Worm (Caenorhabditis elegans) whole organism, L3 larva: ENCODE data around the gene Y11D7A.9.

ENCODE experiments used
- ZK546.5 ChIP-seq: sonication (generic microtip); optimal IDR thresholded peaks from 2 replicates; lab custom pipeline; 2017; ENCODE audit warnings: missing biosample characterization, missing genetic modification characterization
- ceh-16 ChIP-seq: sonication (generic microtip); optimal IDR thresholded peaks from 2 replicates; lab custom pipeline; 2017; ENCODE audit warnings: missing biosample characterization, missing genetic modification characterization
- ceh-28 ChIP-seq: fragments of 150-350 bp; optimal IDR thresholded peaks from 2 replicates; lab custom pipeline; 2014; ENCODE audit warnings: missing biosample characterization, missing genetic modification reagents, missing genetic modification characterization
- ceh-82 ChIP-seq: fragments of 150-350 bp; optimal IDR thresholded peaks from 2 replicates; lab custom pipeline; 2014; ENCODE audit warnings: missing biosample characterization, missing genetic modification characterization
- daf-12 ChIP-seq: fragments of 150-350 bp; optimal IDR thresholded peaks from 2 replicates; lab custom pipeline; 2014; ENCODE audit warnings: missing biosample characterization, missing genetic modification reagents, missing genetic modification characterization
- egl-27 ChIP-seq: sonication (generic microtip); optimal IDR thresholded peaks from 4 replicates; lab custom pipeline; 2017; ENCODE audit warnings: missing biosample characterization, missing genetic modification reagents, missing genetic modification characterization
- egl-5 ChIP-seq: fragments of 150-350 bp; optimal IDR thresholded peaks from 2 replicates; lab custom pipeline; 2017; ENCODE audit warnings: missing biosample characterization, missing genetic modification reagents, missing genetic modification characterization, inconsistent platforms
- elt-1 ChIP-seq: fragments of 150-350 bp; optimal IDR thresholded peaks from 2 replicates; lab custom pipeline; 2014; ENCODE audit warnings: missing biosample characterization, missing genetic modification characterization
- fkh-10 ChIP-seq: sonication (generic microtip); optimal IDR thresholded peaks from 2 replicates; lab custom pipeline; 2017; ENCODE audit warnings: missing biosample characterization, missing genetic modification reagents, missing genetic modification characterization
- fkh-2 ChIP-seq: fragments of 150-350 bp; optimal IDR thresholded peaks from 2 replicates; lab custom pipeline; 2014; ENCODE audit warnings: missing biosample characterization, missing genetic modification reagents, missing genetic modification characterization
- fos-1 ChIP-seq: fragments of 150-350 bp; optimal IDR thresholded peaks from 2 replicates; lab custom pipeline; 2014; ENCODE audit warnings: missing biosample characterization, missing genetic modification characterization
- hmg-11 ChIP-seq: sonication (generic microtip); optimal IDR thresholded peaks from 2 replicates; lab custom pipeline; 2016; ENCODE audit warnings: missing genetic modification characterization, missing compliant biosample characterization
- lin-15B ChIP-seq: fragments of 150-350 bp; optimal IDR thresholded peaks from 2 replicates; lab custom pipeline; 2014; ENCODE audit warnings: missing biosample characterization, missing genetic modification characterization
- lsy-12 ChIP-seq: sonication (generic microtip); optimal IDR thresholded peaks from 2 replicates; lab custom pipeline; 2016; ENCODE audit warnings: mild to moderate bottlenecking, missing genetic modification characterization, missing compliant biosample characterization
- mdl-1 ChIP-seq: fragments of 150-350 bp; optimal IDR thresholded peaks from 2 replicates; lab custom pipeline; 2014; ENCODE audit warnings: missing biosample characterization, missing genetic modification characterization
- mml-1 ChIP-seq: fragments of 150-350 bp; sonication (generic microtip); optimal IDR thresholded peaks from 3 replicates; lab custom pipeline; 2014; ENCODE audit warnings: missing biosample characterization, missing genetic modification characterization
- nfya-1 ChIP-seq: sonication (generic microtip); optimal IDR thresholded peaks from 2 replicates; lab custom pipeline; 2017; ENCODE audit warnings: missing genetic modification characterization, mild to moderate bottlenecking, missing compliant biosample characterization, antibody characterized with exemption, moderate library complexity; ENCODE audit not compliant: insufficient read depth
- nhr-11 ChIP-seq: fragments of 150-350 bp; optimal IDR thresholded peaks from 2 replicates; lab custom pipeline; 2014; ENCODE audit warnings: missing biosample characterization, missing genetic modification characterization
- nhr-12 ChIP-seq: fragments of 150-350 bp; optimal IDR thresholded peaks from 2 replicates; lab custom pipeline; 2014; ENCODE audit warnings: missing biosample characterization, missing genetic modification characterization
- nhr-237 ChIP-seq: fragments of 150-350 bp; optimal IDR thresholded peaks from 2 replicates; lab custom pipeline; 2014; ENCODE audit warnings: missing biosample characterization, missing genetic modification characterization
- nhr-25 ChIP-seq: sonication (generic microtip); optimal IDR thresholded peaks from 2 replicates; lab custom pipeline; 2017; ENCODE audit warnings: missing biosample characterization, missing genetic modification characterization
- nhr-28 ChIP-seq: fragments of 150-350 bp; optimal IDR thresholded peaks from 2 replicates; lab custom pipeline; 2014; ENCODE audit warnings: missing biosample characterization, missing genetic modification characterization
- nhr-43 ChIP-seq: sonication (generic microtip); optimal IDR thresholded peaks from 2 replicates; lab custom pipeline; 2016; ENCODE audit warnings: mild to moderate bottlenecking, missing genetic modification characterization, missing compliant biosample characterization; ENCODE audit not compliant: poor library complexity, severe bottlenecking
- nhr-67 ChIP-seq: fragments of 150-350 bp; optimal IDR thresholded peaks from 2 replicates; lab custom pipeline; 2014; ENCODE audit warnings: missing biosample characterization, missing genetic modification characterization
- nhr-76 ChIP-seq: fragments of 150-350 bp; sonication (generic microtip); optimal IDR thresholded peaks from 5 replicates; lab custom pipeline; 2014; ENCODE audit warnings: missing biosample characterization, missing genetic modification characterization
- pha-4 ChIP-seq: fragments of 150-350 bp; optimal IDR thresholded peaks from 2 replicates; lab custom pipeline; 2014; ENCODE audit warnings: missing biosample characterization, missing genetic modification reagents, missing genetic modification characterization
- pqm-1 ChIP-seq: fragments of 150-350 bp; optimal IDR thresholded peaks from 2 replicates; lab custom pipeline; 2017; ENCODE audit warnings: missing biosample characterization, missing genetic modification characterization, inconsistent platforms
- skn-1 ChIP-seq: fragments of 150-350 bp; optimal IDR thresholded peaks from 2 replicates; lab custom pipeline; 2014; ENCODE audit warnings: missing biosample characterization, missing genetic modification characterization
- tbx-2 ChIP-seq: sonication (generic microtip); optimal IDR thresholded peaks from 2 replicates; lab custom pipeline; 2016; ENCODE audit warnings: mild to moderate bottlenecking, missing genetic modification characterization, missing compliant biosample characterization
- ztf-11 ChIP-seq: fragments of 150-350 bp; optimal IDR thresholded peaks from 2 replicates; lab custom pipeline; 2014; ENCODE audit warnings: missing biosample characterization, missing genetic modification characterization
- ztf-4 ChIP-seq: fragments of 150-350 bp; optimal IDR thresholded peaks from 2 replicates; lab custom pipeline; 2014; ENCODE audit warnings: missing biosample characterization, missing genetic modification characterization

The Y11D7A.9 gene

DNA sequence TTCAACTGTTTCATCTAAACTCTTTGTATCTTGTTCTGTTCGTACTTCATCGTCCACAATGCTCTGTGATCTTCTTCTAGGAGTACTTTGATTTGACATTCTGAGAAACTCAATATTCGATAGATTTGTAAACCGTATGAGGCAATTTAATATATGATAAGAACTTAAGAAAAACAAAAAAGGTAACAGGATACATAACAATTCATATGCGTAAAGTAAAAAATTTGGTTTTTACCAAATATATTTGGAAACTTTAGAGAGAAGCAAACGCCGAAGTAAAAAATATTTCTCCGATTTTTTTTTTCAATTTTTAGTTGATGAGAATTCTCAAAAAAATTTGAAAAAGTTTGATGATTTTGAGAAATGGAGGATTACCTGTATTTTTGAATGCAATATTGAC, 10.5 kb upstream of the Y11D7A.9 start, which contains the start of gene Y11D7A.19:
Gene Y11D7A.19, minus strand, starts transcription at position 101 of the 400 bp plus-strand sequence.
- TF ChIP-seq elt-1 (no peak), nhr-76 (tag; lab: Kevin White, UChicago) (no peak), mml-1 (tag; lab: Kevin White, UChicago) (no peak), lsy-12 (tag; lab: Kevin White, UChicago) (no peak), ceh-82 (tag; lab: Kevin White, UChicago) (no peak), pha-4 (tag; lab: Kevin White, UChicago) (no peak), nhr-28 (no peak), egl-27 (tag; lab: Kevin White, UChicago) (no peak), skn-1 (tag; lab: Kevin White, UChicago) (no peak), nhr-43 (tag; lab: Kevin White, UChicago) (no peak), ZK546.5 (tag; lab: Kevin White, UChicago) (no peak), fkh-2 (tag; lab: Kevin White, UChicago) (no peak), nfya-1 (no peak), hmg-11 (tag; lab: Kevin White, UChicago) (no peak), fkh-10 (GFP tag; lab: Kevin White, UChicago) (no peak), nhr-12 (no peak), nhr-67 (tag; lab: Kevin White, UChicago) (no peak), ceh-28 (tag; lab: Kevin White, UChicago) (no peak), lin-15B (tag; lab: Kevin White, UChicago) (no peak)

DNA sequence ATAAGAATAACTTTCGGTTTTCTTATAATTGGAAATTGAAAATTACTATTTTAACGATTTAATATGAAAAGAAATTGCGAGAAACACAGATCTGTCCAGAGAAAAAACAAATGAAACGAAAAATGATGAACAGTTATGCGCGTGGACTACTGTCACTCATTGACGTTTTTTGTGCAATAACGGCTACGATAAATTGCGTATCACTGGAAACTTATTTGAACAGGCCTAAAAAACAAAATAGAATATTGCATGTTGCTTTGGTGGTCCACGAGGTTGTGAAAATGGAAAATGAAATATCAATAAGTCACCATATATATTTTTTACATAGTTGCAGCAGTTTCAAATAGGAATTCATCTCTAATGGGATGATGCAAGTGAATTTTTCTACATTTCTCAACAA, 8.6 kb upstream of the Y11D7A.9 start:
- TF ChIP-seq nhr-28 (no peak), nhr-237 (tag; lab: Kevin White, UChicago) (no peak), elt-1 (no peak), ztf-11 (no peak), pqm-1 (tag; lab: Kevin White, UChicago) (no peak)
- TF ChIP-seq, all 47 proteins: peak for 0

DNA sequence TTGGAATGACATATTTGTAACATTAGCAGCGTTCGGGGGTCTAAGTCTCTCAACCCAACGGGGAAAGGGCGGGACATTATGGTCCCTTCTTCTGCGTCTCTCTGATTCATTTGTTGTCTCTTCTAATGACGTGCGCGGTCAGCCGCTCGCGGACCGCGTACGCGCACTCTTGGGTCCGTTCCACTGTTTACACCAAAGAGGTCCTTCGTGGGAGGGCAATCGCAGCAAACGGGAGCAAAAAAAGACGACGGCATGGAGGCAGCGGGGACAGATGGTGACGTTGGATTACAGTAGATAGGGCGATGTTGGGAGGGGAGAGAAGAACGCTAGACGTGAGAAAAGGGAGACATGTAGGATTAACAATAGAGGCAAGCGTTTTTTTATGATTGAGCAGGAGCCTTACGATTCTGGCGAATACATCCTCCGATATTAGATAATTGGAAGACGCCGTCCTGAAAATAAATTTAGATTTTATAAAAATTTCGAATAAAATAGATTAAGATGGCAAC, 7.9 kb upstream of the Y11D7A.9 start, which contains the start of gene flh-1:
Gene flh-1, minus strand, starts transcription at position 459 of the 509 bp plus-strand sequence.
- no peak for TF ChIP-seq nfya-1
- no peak for TF ChIP-seq nhr-43 (tag; lab: Kevin White, UChicago)
- no peak for TF ChIP-seq fkh-2 (tag; lab: Kevin White, UChicago)
- TF ChIP-seq nhr-76 (tag; lab: Kevin White, UChicago): no peak

DNA sequence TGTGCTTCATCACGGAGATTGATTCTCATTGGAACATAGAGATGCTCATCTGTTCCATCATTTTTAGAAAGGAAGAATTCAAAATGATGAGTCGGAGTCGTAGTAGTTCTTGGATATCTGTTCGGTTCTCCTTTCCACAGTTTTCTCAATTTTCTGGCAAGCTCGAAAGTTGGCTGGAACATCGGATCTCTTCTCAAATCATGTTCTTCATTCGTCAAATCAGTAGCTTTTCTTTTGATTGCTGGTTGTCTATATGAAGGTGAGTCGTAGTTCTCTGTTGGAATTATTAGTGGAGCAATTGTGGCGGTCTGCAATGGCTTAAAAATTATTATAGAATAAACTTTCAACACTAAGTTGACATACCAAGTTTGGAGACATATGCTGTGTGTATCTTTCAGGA, 6.4 kb upstream of the Y11D7A.9 start:
- TF ChIP-seq nhr-11 (tag; lab: Kevin White, UChicago) (no peak), nhr-25 (no peak), fkh-2 (tag; lab: Kevin White, UChicago) (no peak), hmg-11 (tag; lab: Kevin White, UChicago) (no peak), mml-1 (tag; lab: Kevin White, UChicago) (no peak)

DNA sequence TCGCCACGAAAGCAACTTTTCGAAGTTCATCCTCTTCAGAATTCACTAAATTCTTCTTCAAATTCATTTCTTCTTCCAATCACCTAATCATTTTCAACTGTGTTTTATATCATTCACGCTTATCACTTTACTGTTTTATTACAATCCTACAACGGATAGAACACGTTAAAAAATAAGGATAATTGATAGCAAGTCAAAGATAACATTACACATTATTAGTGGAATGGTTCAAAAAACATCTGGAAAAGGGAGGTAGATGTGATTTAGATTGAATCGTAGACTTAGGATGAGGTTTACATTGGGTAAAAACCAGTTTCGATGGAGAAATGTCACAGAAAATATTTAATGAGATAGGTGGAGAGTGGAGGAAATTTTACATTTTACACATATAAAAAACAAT, 5.8 kb upstream of the Y11D7A.9 start, which contains the start of gene col-120:
Gene col-120, minus strand, starts transcription at position 101 of the 400 bp plus-strand sequence.
- TF ChIP-seq ztf-11 (no peak), nhr-237 (tag; lab: Kevin White, UChicago) (no peak), nhr-11 (tag; lab: Kevin White, UChicago) (no peak)

ce11 chrIV:9260826-9261225, 4.9 kb upstream of the Y11D7A.9 start:
- TF ChIP-seq ztf-4 (tag; lab: Kevin White, UChicago) (no peak), nhr-11 (tag; lab: Kevin White, UChicago) (no peak), mdl-1 (no peak), ceh-16 (tag; lab: Kevin White, UChicago) (no peak), daf-12 (no peak), egl-5 (tag; lab: Kevin White, UChicago) (no peak), fos-1 (tag; lab: Kevin White, UChicago) (no peak), lin-15B (tag; lab: Kevin White, UChicago) (no peak), mml-1 (tag; lab: Kevin White, UChicago) (no peak), nfya-1 (no peak), ztf-11 (no peak), tbx-2 (tag; lab: Kevin White, UChicago) (no peak), ZK546.5 (tag; lab: Kevin White, UChicago) (no peak)
- TF ChIP-seq, all 47 proteins: peak for 0
